Worm (Caenorhabditis elegans): ENCODE data around the gene B0410.3.

DNA sequence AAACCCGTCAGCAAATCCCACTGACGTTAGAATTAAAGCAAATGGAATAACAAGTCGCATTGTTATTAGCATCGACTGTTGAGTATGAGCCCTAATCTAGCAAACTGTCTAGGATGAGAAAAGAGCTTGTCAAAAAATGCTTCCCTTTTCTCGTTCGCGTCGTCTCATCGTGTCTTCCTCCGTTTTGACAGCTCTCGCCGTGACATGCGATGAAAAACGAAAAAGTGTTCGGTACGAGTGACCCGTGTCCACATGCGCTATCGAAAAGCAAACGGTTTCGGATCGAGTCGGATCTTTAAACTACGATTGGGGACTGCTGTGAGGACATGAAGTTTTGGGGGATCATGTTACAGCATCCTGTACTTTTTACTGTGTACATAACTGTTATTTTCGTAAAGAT lies 28.9 kb downstream of the B0410.3 start, which contains the start of gene comt-1:
- no peak for TF ChIP-seq klf-2 (GFP tag; conservative IDR thresholded peaks at IDR 0.05)
- no peak for TF ChIP-seq ref-1 (GFP tag; conservative IDR thresholded peaks at IDR 0.05)
- TF ChIP-seq flt-1 (GFP tag; IDR thresholded peaks at IDR 0.05): no peak
- no peak for TF ChIP-seq cog-1 (tag; optimal IDR thresholded peaks at IDR 0.05)
- no peak for TF ChIP-seq med-1 (GFP tag; optimal IDR thresholded peaks at IDR 0.05; ENCODE audit: insufficient read depth)
- no peak for TF ChIP-seq tab-1 (GFP tag; IDR thresholded peaks at IDR 0.05)
- TF ChIP-seq ztf-29 (GFP tag; IDR thresholded peaks at IDR 0.05): no peak
- TF ChIP-seq ztf-23 (GFP tag; IDR thresholded peaks at IDR 0.05): no peak
- no peak for TF ChIP-seq T22C8.4 (GFP tag; IDR thresholded peaks at IDR 0.05)

All from whole organism, midembryonic.